Worm (Caenorhabditis elegans) whole organism, early embryonic: ENCODE measurements around the gene F47B8.5.
A peak's percentile ranks its signal among the peaks of the same experiment; 100 is the strongest.

Experiments
- B0310.2 ChIP-seq: sonication (generic microtip); optimal IDR thresholded peaks from 2 replicates; lab custom pipeline; 2016; ENCODE audit warnings: mild to moderate bottlenecking, missing genetic modification characterization, missing compliant biosample characterization
- F13C5.2 ChIP-seq: sonication (generic microtip); optimal IDR thresholded peaks from 2 replicates; lab custom pipeline; 2017; ENCODE audit warnings: mild to moderate bottlenecking, missing genetic modification characterization, inconsistent platforms, missing compliant biosample characterization
- aly-1 ChIP-seq: sonication (generic microtip); optimal IDR thresholded peaks from 2 replicates; lab custom pipeline; 2016; ENCODE audit warnings: missing genetic modification characterization, missing compliant biosample characterization
- ama-1 ChIP-seq: fragments of 150-350 bp; optimal IDR thresholded peaks from 2 replicates; lab custom pipeline; 2014
- ceh-13 ChIP-seq: fragments of 200-800 bp; sonication (Bioruptor generic); optimal IDR thresholded peaks from 2 replicates; lab custom pipeline; 2018; ENCODE audit warnings: mild to moderate bottlenecking, missing genetic modification characterization, missing compliant biosample characterization
- ceh-36 ChIP-seq: sonication (generic microtip); optimal IDR thresholded peaks from 2 replicates; lab custom pipeline; 2016; ENCODE audit warnings: missing genetic modification characterization, inconsistent platforms, missing compliant biosample characterization
- ets-7 ChIP-seq: sonication (generic microtip); optimal IDR thresholded peaks from 2 replicates; lab custom pipeline; 2016; ENCODE audit warnings: missing genotype, missing genetic modification characterization, missing compliant biosample characterization
- flt-1 ChIP-seq: fragments of 200-800 bp; sonication (Bioruptor generic); IDR thresholded peaks from 2 replicates; pipeline ENCODE4 v1.3.6; 2022; ENCODE audit warnings: missing genetic modification characterization, missing compliant biosample characterization
- hmbx-1 ChIP-seq: sonication (generic microtip); optimal IDR thresholded peaks from 2 replicates; lab custom pipeline; 2016; ENCODE audit warnings: mild to moderate bottlenecking, missing genetic modification characterization, missing compliant biosample characterization
- hmg-4 ChIP-seq: fragments of 200-800 bp; sonication (Bioruptor generic); optimal IDR thresholded peaks from 2 replicates; lab custom pipeline; 2018; ENCODE audit warnings: mild to moderate bottlenecking, missing genetic modification characterization, missing compliant biosample characterization
- hnd-1 ChIP-seq: sonication (generic microtip); optimal IDR thresholded peaks from 2 replicates; lab custom pipeline; 2016; ENCODE audit warnings: missing genetic modification characterization, missing compliant biosample characterization
- pes-1 ChIP-seq: fragments of 200-800 bp; sonication (Bioruptor generic); IDR thresholded peaks from 2 replicates; pipeline ENCODE4 v1.3.6; 2022; ENCODE audit warnings: missing genetic modification reagents, missing genetic modification characterization, missing compliant biosample characterization
- scrt-1 ChIP-seq: fragments of 200-800 bp; sonication (Bioruptor generic); IDR thresholded peaks from 2 replicates; pipeline ENCODE4 v1.3.6; 2022; ENCODE audit warnings: missing genetic modification characterization, missing compliant biosample characterization
- sea-1 ChIP-seq: fragments of 200-800 bp; sonication (Bioruptor generic); conservative IDR thresholded peaks from 2 replicates; pipeline ENCODE4 v1.3.6; 2022; ENCODE audit warnings: missing genetic modification characterization, missing compliant biosample characterization
- tbx-11 ChIP-seq: fragments of 200-800 bp; sonication (Bioruptor generic); IDR thresholded peaks from 2 replicates; pipeline ENCODE4 v1.3.6; 2022; ENCODE audit warnings: missing genetic modification characterization, missing compliant biosample characterization
- tbx-37 ChIP-seq: fragments of 200-800 bp; sonication (Bioruptor generic); conservative IDR thresholded peaks from 2 replicates; pipeline ENCODE4 v1.3.6; 2022; ENCODE audit warnings: missing genetic modification reagents, missing genetic modification characterization, missing compliant biosample characterization
- tra-4 ChIP-seq: sonication (generic microtip); optimal IDR thresholded peaks from 2 replicates; lab custom pipeline; 2017; ENCODE audit warnings: missing genetic modification characterization, missing compliant biosample characterization

F47B8.5 gene

DNA sequence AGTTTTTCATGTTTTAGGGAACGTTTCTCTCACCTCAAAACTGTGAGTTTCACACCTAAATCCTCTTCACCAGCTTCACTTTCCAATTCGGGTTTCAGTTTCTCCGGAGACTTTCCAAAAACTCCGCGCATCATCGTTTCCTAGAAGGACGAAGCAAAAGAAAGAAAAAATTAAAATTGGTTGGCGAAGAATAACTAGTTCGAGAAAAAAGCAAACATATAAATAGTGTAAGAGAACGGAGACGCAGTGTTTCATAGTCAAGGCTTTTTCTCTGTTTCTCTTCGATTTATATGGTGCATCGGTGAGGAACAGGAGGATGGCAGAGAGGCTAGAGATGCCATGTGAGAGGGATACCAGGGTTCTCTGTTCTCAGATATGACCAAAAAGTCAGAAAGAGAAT, 4.9 kb downstream of the F47B8.5 start, which contains the start of gene F47B8.3:
F47B8.3 (minus strand) TSS at position 261 of the 400 bp plus-strand sequence.
- TF ChIP-seq hmbx-1 (tag; lab: Kevin White, UChicago) (no peak), F13C5.2 (no peak), ama-1 (lab: Kevin White, UChicago) (no peak), pes-1 (no peak), flt-1 (no peak), hnd-1 (tag; lab: Kevin White, UChicago) (no peak), tbx-37 (GFP tag; lab: Robert Waterston, UW) (no peak), hmg-4 (GFP tag; lab: Kevin White, UChicago) (no peak), aly-1 (tag; lab: Kevin White, UChicago) (no peak), tra-4 (tag; lab: Kevin White, UChicago) (no peak), ceh-36 (no peak)

ce11 chrV:14320730-14321319, 6.9 kb downstream of the F47B8.5 start:
- TF ChIP-seq sea-1 (GFP tag; lab: Robert Waterston, UW) (0 out of 2 replicates have a peak, but pooled peaks have one; percentile 21), tbx-11 (no peak)

DNA sequence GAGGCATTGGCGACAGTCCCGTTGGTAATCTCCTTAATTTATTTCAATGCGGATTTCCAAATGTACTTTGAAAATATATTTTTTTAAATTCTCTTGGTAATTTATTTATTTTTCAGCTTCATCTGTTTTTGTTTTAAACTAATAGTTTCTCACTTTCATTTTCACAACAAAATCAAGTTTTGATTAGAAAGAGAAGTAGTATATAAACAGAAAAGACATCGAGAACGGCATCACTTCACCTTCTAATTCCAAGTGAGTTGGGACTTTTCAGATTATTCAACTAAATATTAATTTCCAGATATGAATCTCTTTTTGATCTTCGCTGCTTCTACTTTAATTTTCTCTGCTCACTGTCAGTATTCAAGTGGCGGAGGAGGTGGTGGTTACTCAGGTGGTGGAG, 7.4 kb downstream of the F47B8.5 start, which contains the start of gene F47B8.14:
F47B8.14 (plus strand) TSS at position 301 of the 400 bp plus-strand sequence.
- TF ChIP-seq hnd-1 (tag; lab: Kevin White, UChicago) (no peak), flt-1 (no peak)

DNA sequence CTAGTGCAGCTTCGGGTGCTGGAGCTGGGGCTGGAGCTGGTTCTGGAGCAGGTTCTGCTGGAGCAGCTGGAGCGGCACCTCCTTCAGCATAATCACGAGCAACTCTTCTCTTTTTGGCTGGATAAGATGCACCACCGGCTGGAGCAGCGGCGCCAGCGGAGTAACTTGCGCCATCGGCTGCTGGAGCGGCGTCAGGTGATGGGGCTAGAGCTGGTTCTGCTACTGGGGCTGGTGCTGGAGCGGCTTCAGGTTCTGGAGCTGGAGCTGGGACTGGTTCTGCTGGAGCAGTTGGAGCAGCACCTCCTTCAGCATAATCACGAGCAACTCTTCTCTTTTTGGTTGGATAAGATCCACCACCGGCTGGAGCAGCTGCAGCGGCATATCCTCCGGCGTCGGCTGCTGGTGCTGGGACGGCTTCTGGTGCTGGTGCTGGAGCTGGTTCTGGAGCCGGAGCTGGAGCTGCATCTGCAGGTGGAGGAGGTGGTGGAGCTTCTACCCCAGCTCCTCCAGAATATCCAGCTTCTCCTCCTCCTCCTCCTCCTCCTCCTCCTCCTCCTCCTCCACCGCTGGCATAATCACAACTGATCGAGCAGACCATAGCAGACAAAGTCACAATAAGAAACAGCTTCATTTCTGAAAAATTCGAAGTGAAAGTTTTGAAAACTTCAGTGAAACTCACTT, 8.4 kb downstream of the F47B8.5 start, which contains the start of gene F47B8.13:
F47B8.13 (minus strand) TSS at position 631 of the 681 bp plus-strand sequence.
- TF ChIP-seq ceh-36, result no peak
- peak; percentile 55 for TF ChIP-seq aly-1 (tag; lab: Kevin White, UChicago)

ce11 chrV:14317621-14318020, 10.1 kb downstream of the F47B8.5 start:
- TF ChIP-seq hmg-4 (GFP tag; lab: Kevin White, UChicago) (no peak), scrt-1 (GFP tag; lab: Robert Waterston, UW) (no peak), tra-4 (tag; lab: Kevin White, UChicago) (no peak), ama-1 (lab: Kevin White, UChicago) (no peak), ceh-13 (no peak), F13C5.2 (no peak), ceh-36 (no peak), tbx-11 (no peak), tbx-37 (GFP tag; lab: Robert Waterston, UW) (no peak), B0310.2 (no peak)

DNA sequence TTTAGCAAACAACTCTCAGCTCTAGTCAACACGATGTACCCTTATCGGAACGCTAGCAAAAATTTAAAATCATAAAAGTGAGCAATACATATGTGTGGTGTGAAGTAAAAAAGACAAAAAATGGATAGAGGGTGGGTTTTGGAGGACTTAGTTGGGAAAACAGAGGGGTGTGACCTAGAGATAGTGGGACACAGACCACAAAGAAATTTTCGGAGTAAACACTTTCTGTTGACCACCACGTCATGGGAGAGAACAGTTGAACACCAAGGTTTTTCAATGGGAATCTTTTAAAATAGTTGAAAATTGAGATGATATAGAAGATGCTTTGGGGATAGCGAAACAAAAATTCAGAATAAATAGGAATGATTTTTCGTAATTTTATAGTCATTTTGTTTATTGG, 10.5 kb downstream of the F47B8.5 start:
- no peak for TF ChIP-seq aly-1 (tag; lab: Kevin White, UChicago)
- TF ChIP-seq ceh-36, result no peak
- TF ChIP-seq B0310.2, result no peak
- TF ChIP-seq scrt-1 (GFP tag; lab: Robert Waterston, UW), result no peak
- TF ChIP-seq pes-1, result no peak

DNA sequence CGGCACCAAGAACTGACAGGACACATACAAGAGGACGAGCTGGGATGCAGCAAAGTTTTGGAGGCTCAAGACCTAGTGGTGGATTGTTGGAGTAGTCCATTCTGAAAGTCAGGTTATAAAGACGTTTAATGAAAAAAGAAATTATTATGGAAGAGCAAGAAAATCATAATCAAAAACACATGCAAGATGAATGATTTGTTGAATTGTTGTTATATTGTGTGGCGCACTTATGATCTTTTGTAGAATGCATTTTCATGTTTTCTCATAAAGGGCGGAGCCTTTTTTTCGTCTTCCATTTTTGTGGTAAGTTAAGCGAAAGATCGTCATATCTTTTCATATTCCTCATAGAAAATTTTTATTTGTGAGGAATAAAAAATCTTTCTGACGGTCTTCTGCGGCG, 11.2 kb downstream of the F47B8.5 start, which contains the start of gene F47B8.2:
F47B8.2 (minus strand) TSS at position 101 of the 400 bp plus-strand sequence.
- no peak for TF ChIP-seq ama-1 (lab: Kevin White, UChicago)
- TF ChIP-seq aly-1 (tag; lab: Kevin White, UChicago), result no peak
- TF ChIP-seq scrt-1 (GFP tag; lab: Robert Waterston, UW), result no peak
- no peak for TF ChIP-seq pes-1
- no peak for TF ChIP-seq ets-7 (tag; lab: Kevin White, UChicago)
- no peak for TF ChIP-seq tra-4 (tag; lab: Kevin White, UChicago)
- no peak for TF ChIP-seq flt-1

- no peak for TF ChIP-seq tbx-37 (GFP tag; lab: Robert Waterston, UW)
- TF ChIP-seq pes-1, result no peak
- TF ChIP-seq ets-7 (tag; lab: Kevin White, UChicago), result no peak
- TF ChIP-seq B0310.2, result no peak
- no peak for TF ChIP-seq ama-1 (lab: Kevin White, UChicago)
- TF ChIP-seq tbx-11, result no peak
- no peak for TF ChIP-seq ceh-36
- no peak for TF ChIP-seq hmbx-1 (tag; lab: Kevin White, UChicago)
These were observed 13.4 kb downstream of the F47B8.5 start, which contains the start of gene F47B8.1 for ce11 chrV:14314236-14314635. Gene F47B8.1 (minus strand): TSS chrV:14314336.

- TF ChIP-seq hnd-1 (tag; lab: Kevin White, UChicago) (no peak), sea-1 (GFP tag; lab: Robert Waterston, UW) (no peak), ama-1 (lab: Kevin White, UChicago) (no peak), B0310.2 (no peak), tbx-11 (no peak), aly-1 (tag; lab: Kevin White, UChicago) (no peak), hmg-4 (GFP tag; lab: Kevin White, UChicago) (no peak), hmbx-1 (tag; lab: Kevin White, UChicago) (no peak), ceh-13 (no peak), pes-1 (no peak), flt-1 (no peak)
These were observed 15.0 kb downstream of the F47B8.5 start, which contains the start of gene F14D7.8 for ce11 chrV:14312695-14313094. Gene F14D7.8 (minus strand): TSS chrV:14312795.
